1 worm cellular context compared by ENCODE assay signal in the genomic region with DNA sequence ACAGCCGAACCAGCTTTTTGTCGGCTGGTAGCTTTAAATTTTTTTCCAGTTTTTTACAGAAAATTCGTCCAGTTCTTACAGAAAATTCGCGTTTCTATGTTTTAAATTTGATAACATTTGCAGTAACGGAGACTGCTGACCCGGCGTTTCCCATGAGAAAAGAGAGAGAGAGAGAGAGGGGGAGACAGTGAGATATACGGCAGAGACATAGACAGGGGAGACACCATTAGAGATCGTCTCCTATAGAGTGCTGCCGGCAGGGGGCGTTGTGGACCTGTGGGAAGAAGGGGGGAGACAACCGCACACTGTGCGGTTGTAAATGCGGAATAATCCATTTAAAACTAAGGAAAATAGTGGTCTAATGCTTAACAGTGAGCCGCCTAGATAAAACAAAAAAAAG.
TF ChIP-seq lines count a peak whose summit lies in the region.

No protein-coding gene starts in this region.

TF ChIP-seq in whole organism, young adult, 124 proteins besides CTCF, POLR2A, EP300 and RAD21 (continued from another document):
- TF ChIP-seq hlh-26 (GFP tag; conservative IDR thresholded peaks at IDR 0.05; lab: Robert Waterston, UW) (no peak), F37B4.10 (GFP tag; IDR thresholded peaks at IDR 0.05; lab: Robert Waterston, UW) (no peak), F22D6.2 (tag; optimal IDR thresholded peaks at IDR 0.05; lab: Kevin White, UChicago) (no peak), F49E8.2 (tag; optimal IDR thresholded peaks at IDR 0.05; lab: Kevin White, UChicago; ENCODE audit: insufficient read depth) (no peak), aptf-2 (GFP tag; conservative IDR thresholded peaks at IDR 0.05; lab: Robert Waterston, UW) (peak; percentile 95), F52B5.7 (tag; optimal IDR thresholded peaks at IDR 0.05; lab: Kevin White, UChicago) (no peak)
